Fruit fly (Drosophila melanogaster): Measurements from ENCODE around the gene byn.

dm6 chr3L:11941612-11942011 lies 14.1 kb downstream of the byn start, which contains the start of gene Rpt4R:
- TF ChIP-seq Abd-B (GFP tag; optimal IDR thresholded peaks at IDR 0.05) (no peak), tai (GFP tag; optimal IDR thresholded peaks at IDR 0.05) (no peak), br (GFP tag; optimal IDR thresholded peaks at IDR 0.05) (no peak), pan (optimal IDR thresholded peaks at IDR 0.05) (no peak), Hr78 (GFP tag; optimal IDR thresholded peaks at IDR 0.05) (no peak), fru (GFP tag; optimal IDR thresholded peaks at IDR 0.05) (no peak), psq (GFP tag; optimal IDR thresholded peaks at IDR 0.05) (no peak), h (GFP tag; optimal IDR thresholded peaks at IDR 0.05) (no peak), N (GFP tag; optimal IDR thresholded peaks at IDR 0.05) (no peak), Dfd (GFP tag; optimal IDR thresholded peaks at IDR 0.05) (no peak)

All from whole organism, wandering third instar larva.